Fruit fly (Drosophila melanogaster) whole organism, prepupa: ENCODE results near the gene Vap33.
A peak's percentile ranks its signal among the peaks of the same experiment; 100 is the strongest.

ENCODE experiments used
- Blimp-1 ChIP-seq: fragments of 200-800 bp; sonication (Bioruptor generic); optimal IDR thresholded peaks from 3 replicates; lab custom pipeline; 2017; ENCODE audit warnings: missing biosample characterization, missing genetic modification characterization, mild to moderate bottlenecking, moderate library complexity, missing genetic modification reagents
- CG10631 ChIP-seq: fragments of 200-800 bp; sonication (Bioruptor generic); optimal IDR thresholded peaks from 2 replicates; lab custom pipeline; 2016; ENCODE audit warnings: missing biosample characterization, missing genetic modification characterization
- CG11294 ChIP-seq: fragments of 200-800 bp; sonication (Bioruptor generic); IDR thresholded peaks from 2 replicates; pipeline ENCODE4 v1.3.6; 2022; ENCODE audit warnings: missing biosample characterization, missing genetic modification characterization
- CG11762 ChIP-seq: fragments of 200-800 bp; sonication (Bioruptor generic); optimal IDR thresholded peaks from 3 replicates; lab custom pipeline; 2016; ENCODE audit warnings: missing biosample characterization, missing genetic modification characterization; ENCODE audit not compliant: insufficient read depth
- CG11902 ChIP-seq: fragments of 200-800 bp; sonication (Bioruptor generic); optimal IDR thresholded peaks from 3 replicates; lab custom pipeline; 2016; ENCODE audit warnings: missing biosample characterization, missing genetic modification characterization
- CG15336 ChIP-seq: fragments of 200-800 bp; sonication (Bioruptor generic); IDR thresholded peaks from 2 replicates; pipeline ENCODE4 v1.3.6; 2022; ENCODE audit warnings: missing biosample characterization, missing genetic modification characterization
- CG1621 ChIP-seq: fragments of 200-800 bp; sonication (Bioruptor generic); optimal IDR thresholded peaks from 3 replicates; lab custom pipeline; 2018; ENCODE audit warnings: missing biosample characterization, mild to moderate bottlenecking, missing genetic modification characterization
- CG16779 ChIP-seq: fragments of 200-800 bp; sonication (Bioruptor generic); optimal IDR thresholded peaks from 3 replicates; lab custom pipeline; 2017; ENCODE audit warnings: missing biosample characterization, mild to moderate bottlenecking, missing genetic modification characterization
- CG34406 ChIP-seq: fragments of 200-800 bp; sonication (Bioruptor generic); optimal IDR thresholded peaks from 3 replicates; lab custom pipeline; 2016; ENCODE audit warnings: missing biosample characterization, missing genetic modification characterization
- CG3919 ChIP-seq: fragments of 200-800 bp; sonication (Bioruptor generic); optimal IDR thresholded peaks from 3 replicates; lab custom pipeline; 2016; ENCODE audit warnings: missing biosample characterization, missing genetic modification characterization
- CG4318 ChIP-seq: fragments of 200-800 bp; sonication (Bioruptor generic); optimal IDR thresholded peaks from 3 replicates; lab custom pipeline; 2017; ENCODE audit warnings: missing biosample characterization, mild to moderate bottlenecking, missing genetic modification characterization
- CG6163 ChIP-seq: fragments of 200-800 bp; sonication (Bioruptor generic); IDR thresholded peaks from 3 replicates; pipeline ENCODE4 v1.3.6; 2022; ENCODE audit warnings: missing biosample characterization, missing genetic modification characterization
- CG6276 ChIP-seq: fragments of 200-800 bp; sonication (Bioruptor generic); optimal IDR thresholded peaks from 2 replicates; lab custom pipeline; 2017; ENCODE audit warnings: missing biosample characterization, mild to moderate bottlenecking, missing genetic modification characterization
- CG6792 ChIP-seq: fragments of 200-800 bp; sonication (Bioruptor generic); optimal IDR thresholded peaks from 3 replicates; lab custom pipeline; 2016; ENCODE audit warnings: missing biosample characterization, missing genetic modification characterization
- CG6808 ChIP-seq: fragments of 200-800 bp; sonication (Bioruptor generic); optimal IDR thresholded peaks from 3 replicates; lab custom pipeline; 2017; ENCODE audit warnings: missing biosample characterization, missing genetic modification characterization, mild to moderate bottlenecking, moderate library complexity, missing genetic modification reagents
- CG6854 ChIP-seq: fragments of 200-800 bp; sonication (Bioruptor generic); optimal IDR thresholded peaks from 2 replicates; lab custom pipeline; 2017; ENCODE audit warnings: missing biosample characterization, mild to moderate bottlenecking, missing genetic modification characterization
- CG7368 ChIP-seq: fragments of 200-800 bp; sonication (Bioruptor generic); optimal IDR thresholded peaks from 3 replicates; lab custom pipeline; 2016; ENCODE audit warnings: missing biosample characterization, missing genetic modification characterization
- CG8319 ChIP-seq: fragments of 200-800 bp; sonication (Bioruptor generic); optimal IDR thresholded peaks from 3 replicates; lab custom pipeline; 2016; ENCODE audit warnings: missing biosample characterization, missing genetic modification characterization
- CG8632 ChIP-seq: fragments of 200-800 bp; sonication (Bioruptor generic); optimal IDR thresholded peaks from 3 replicates; lab custom pipeline; 2016; ENCODE audit warnings: missing biosample characterization, missing genetic modification characterization
- CG9139 ChIP-seq: fragments of 200-800 bp; sonication (Bioruptor generic); optimal IDR thresholded peaks from 3 replicates; lab custom pipeline; 2017; ENCODE audit warnings: missing biosample characterization, mild to moderate bottlenecking, missing genetic modification characterization
- Eip78C ChIP-seq: fragments of 200-800 bp; sonication (Bioruptor generic); peaks from one replicate; lab custom pipeline; 2016; ENCODE audit warnings: missing biosample characterization, missing genetic modification characterization
- Eip93F ChIP-seq: fragments of 200-800 bp; sonication (Bioruptor generic); optimal IDR thresholded peaks from 2 replicates; lab custom pipeline; 2016; ENCODE audit warnings: missing biosample characterization, mild to moderate bottlenecking, missing genetic modification characterization
- Ets21C ChIP-seq: fragments of 200-800 bp; sonication (Bioruptor generic); optimal IDR thresholded peaks from 3 replicates; lab custom pipeline; 2016; ENCODE audit warnings: missing biosample characterization, missing genetic modification characterization
- Gug ChIP-seq: fragments of 200-800 bp; sonication (Bioruptor generic); IDR thresholded peaks from 2 replicates; pipeline ENCODE4 v1.3.6; 2022; ENCODE audit warnings: missing biosample characterization, missing genetic modification characterization
- Hr39 ChIP-seq: fragments of 200-800 bp; sonication (Bioruptor generic); optimal IDR thresholded peaks from 2 replicates; lab custom pipeline; 2016; ENCODE audit warnings: missing biosample characterization, missing genetic modification characterization
- Hr4 ChIP-seq: fragments of 200-800 bp; sonication (Bioruptor generic); optimal IDR thresholded peaks from 3 replicates; lab custom pipeline; 2016; ENCODE audit warnings: missing biosample characterization, missing genetic modification characterization
- Lpt ChIP-seq: fragments of 200-800 bp; sonication (Bioruptor generic); optimal IDR thresholded peaks from 3 replicates; lab custom pipeline; 2016; ENCODE audit warnings: missing biosample characterization, missing genetic modification characterization
- Met ChIP-seq: fragments of 200-800 bp; sonication (Bioruptor generic); optimal IDR thresholded peaks from 3 replicates; lab custom pipeline; 2016; ENCODE audit warnings: missing biosample characterization, missing genetic modification characterization
- OdsH ChIP-seq: fragments of 200-800 bp; sonication (Bioruptor generic); optimal IDR thresholded peaks from 3 replicates; lab custom pipeline; 2016; ENCODE audit warnings: missing biosample characterization, missing genetic modification characterization
- Smox ChIP-seq: fragments of 200-800 bp; sonication (Bioruptor generic); optimal IDR thresholded peaks from 3 replicates; lab custom pipeline; 2016; ENCODE audit warnings: missing biosample characterization, missing genetic modification characterization
- Sox102F ChIP-seq: fragments of 200-800 bp; sonication (Bioruptor generic); optimal IDR thresholded peaks from 2 replicates; lab custom pipeline; 2016; ENCODE audit warnings: missing biosample characterization, mild to moderate bottlenecking, missing genetic modification characterization
- Sox14 ChIP-seq: fragments of 200-800 bp; sonication (Bioruptor generic); optimal IDR thresholded peaks from 3 replicates; lab custom pipeline; 2016; ENCODE audit warnings: missing biosample characterization, missing genetic modification characterization
- Sox15 ChIP-seq: fragments of 200-800 bp; sonication (Bioruptor generic); optimal IDR thresholded peaks from 3 replicates; lab custom pipeline; 2016; ENCODE audit warnings: missing biosample characterization, missing genetic modification characterization
- achi ChIP-seq: fragments of 200-800 bp; sonication (Bioruptor generic); optimal IDR thresholded peaks from 3 replicates; lab custom pipeline; 2016; ENCODE audit warnings: missing biosample characterization, missing genetic modification characterization
- acj6 ChIP-seq: fragments of 200-800 bp; sonication (Bioruptor generic); optimal IDR thresholded peaks from 3 replicates; lab custom pipeline; 2016; ENCODE audit warnings: missing biosample characterization, missing genetic modification characterization
- cyc ChIP-seq: fragments of 200-800 bp; sonication (Bioruptor generic); optimal IDR thresholded peaks from 3 replicates; lab custom pipeline; 2016; ENCODE audit warnings: missing biosample characterization, missing genetic modification characterization
- dac ChIP-seq: fragments of 200-800 bp; sonication (Bioruptor generic); optimal IDR thresholded peaks from 2 replicates; lab custom pipeline; 2017; ENCODE audit warnings: missing biosample characterization, mild to moderate bottlenecking, missing genetic modification characterization
- dsx ChIP-seq: fragments of 200-800 bp; optimal IDR thresholded peaks from 3 replicates; lab custom pipeline; 2019; ENCODE audit warnings: missing biosample characterization, mild to moderate bottlenecking, missing genetic modification characterization, moderate library complexity; ENCODE audit not compliant: poor library complexity, severe bottlenecking
- esn ChIP-seq: fragments of 200-800 bp; sonication (Bioruptor generic); optimal IDR thresholded peaks from 2 replicates; lab custom pipeline; 2016; ENCODE audit warnings: missing biosample characterization, mild to moderate bottlenecking, missing genetic modification characterization, moderate library complexity
- fd59A ChIP-seq: fragments of 200-800 bp; sonication (Bioruptor generic); optimal IDR thresholded peaks from 2 replicates; lab custom pipeline; 2017; ENCODE audit warnings: missing biosample characterization, mild to moderate bottlenecking, missing genetic modification characterization, missing genetic modification reagents
- fd85E ChIP-seq: fragments of 200-800 bp; sonication (Bioruptor generic); optimal IDR thresholded peaks from 3 replicates; lab custom pipeline; 2016; ENCODE audit warnings: missing biosample characterization, missing genetic modification characterization
- lz ChIP-seq: fragments of 200-800 bp; sonication (Bioruptor generic); optimal IDR thresholded peaks from 3 replicates; lab custom pipeline; 2016; ENCODE audit warnings: missing biosample characterization, missing genetic modification characterization
- net ChIP-seq: fragments of 200-800 bp; sonication (Bioruptor generic); optimal IDR thresholded peaks from 3 replicates; lab custom pipeline; 2016; ENCODE audit warnings: missing biosample characterization, missing genetic modification characterization
- pdm3 ChIP-seq: fragments of 200-800 bp; sonication (Bioruptor generic); optimal IDR thresholded peaks from 3 replicates; lab custom pipeline; 2016; ENCODE audit warnings: missing biosample characterization, missing genetic modification characterization
- spab ChIP-seq: fragments of 200-800 bp; sonication (Bioruptor generic); optimal IDR thresholded peaks from 2 replicates; lab custom pipeline; 2017; ENCODE audit warnings: missing biosample characterization, mild to moderate bottlenecking, missing genetic modification characterization, missing genetic modification reagents
- ss ChIP-seq, 2 experiments: fragments of 200-800 bp; sonication (Bioruptor generic); optimal IDR thresholded peaks; 2 replicates in 1 of 2; 3 replicates in 1 of 2; lab custom pipeline; 2017 to 2018; ENCODE audit warnings: mild to moderate bottlenecking in 2 of 2, missing biosample characterization in 2 of 2, missing genetic modification characterization in 2 of 2, moderate library complexity in 1 of 2
- topi ChIP-seq: fragments of 200-800 bp; sonication (Bioruptor generic); optimal IDR thresholded peaks from 3 replicates; lab custom pipeline; 2016; ENCODE audit warnings: missing biosample characterization, missing genetic modification characterization
- vri ChIP-seq: fragments of 200-800 bp; sonication (Bioruptor generic); optimal IDR thresholded peaks from 3 replicates; lab custom pipeline; 2016; ENCODE audit warnings: missing biosample characterization, mild to moderate bottlenecking, missing genetic modification characterization

The Vap33 gene

dm6 chrX:3930528-3931251 lies 18.1 kb upstream of the Vap33 start, which contains the start of gene CG42541:
CG42541 (minus strand) TSS chrX:3930578.
- TF ChIP-seq Eip78C (peak; percentile 19), CG11902 (GFP tag; lab: Kevin White, UChicago) (no peak)

- TF ChIP-seq CG6808 (peak; percentile 34), Sox102F (peak; percentile 27), dsx (GFP tag; lab: Kevin White, UChicago) (peak; percentile 63), CG6163 (GFP tag; lab: Robert Waterston, UW) (peak; percentile 79), net (GFP tag; lab: Kevin White, UChicago) (peak; percentile 27), Smox (GFP tag; lab: Kevin White, UChicago) (no peak), dac (GFP tag; lab: Kevin White, UChicago) (peak; percentile 36), Hr4 (peak; percentile 64), CG1621 (tag; lab: Kevin White, UChicago) (peak; percentile 56), CG7368 (GFP tag; lab: Kevin White, UChicago) (no peak), CG11902 (GFP tag; lab: Kevin White, UChicago) (no peak), Sox14 (peak; percentile 19), CG10631 (GFP tag; lab: Kevin White, UChicago) (peak; percentile 57), Eip93F (no peak), OdsH (peak; percentile 45), CG11762 (GFP tag; lab: Kevin White, UChicago) (peak; percentile 6), lz (peak; percentile 24), acj6 (GFP tag; lab: Kevin White, UChicago) (peak; percentile 61), CG8632 (GFP tag; lab: Kevin White, UChicago) (peak; percentile 31), vri (GFP tag; lab: Kevin White, UChicago) (no peak), fd85E (GFP tag; lab: Kevin White, UChicago) (no peak), CG8319 (no peak), CG16779 (tag; lab: Kevin White, UChicago) (peak; percentile 16), Hr39 (GFP tag; lab: Kevin White, UChicago) (peak; percentile 12), esn (GFP tag; lab: Kevin White, UChicago) (peak; percentile 26), CG11294 (GFP tag; lab: Robert Waterston, UW) (peak; percentile 41; the same call in 1 of the 2 replicates), CG6276 (GFP tag; lab: Kevin White, UChicago) (peak; percentile 51), Met (GFP tag; lab: Kevin White, UChicago) (peak; percentile 27), Eip78C (peak; percentile 75), topi (peak; percentile 23), ss (GFP tag; optimal IDR thresholded peaks at IDR 0.05; lab: Kevin White, UChicago) (peak; percentile 29 to 43), CG15336 (GFP tag; lab: Robert Waterston, UW) (peak; percentile 76), Sox15 (GFP tag; lab: Kevin White, UChicago) (no peak), CG6854 (no peak), CG9139 (peak; percentile 0), Gug (peak; percentile 59), achi (GFP tag; lab: Kevin White, UChicago) (peak; percentile 63), pdm3 (GFP tag; lab: Kevin White, UChicago) (peak; percentile 28), Blimp-1 (no peak), Lpt (GFP tag; lab: Kevin White, UChicago) (peak; percentile 51), CG6792 (GFP tag; lab: Kevin White, UChicago) (no peak), CG3919 (GFP tag; lab: Kevin White, UChicago) (peak; percentile 71), CG4318 (peak; percentile 32), CG34406 (GFP tag; lab: Kevin White, UChicago) (peak; percentile 29), Ets21C (no peak), fd59A (GFP tag; lab: Kevin White, UChicago) (peak; percentile 44), cyc (GFP tag; lab: Kevin White, UChicago) (peak; percentile 3), spab (GFP tag; lab: Kevin White, UChicago) (peak; percentile 52)
Measured at dm6 chrX:3931669-3932068, 17.1 kb upstream of the Vap33 start.
